Worm (Caenorhabditis elegans) whole organism, L1 larva: ENCODE results near the gene pid-5.

Source experiments
- blmp-1 ChIP-seq: fragments of 150-350 bp; optimal IDR thresholded peaks from 2 replicates; lab custom pipeline; 2014; ENCODE audit warnings: missing biosample characterization, missing genetic modification characterization
- ceh-8 ChIP-seq: fragments of 200-800 bp; sonication (Bioruptor generic); optimal IDR thresholded peaks from 2 replicates; lab custom pipeline; 2018; ENCODE audit warnings: mild to moderate bottlenecking, missing genetic modification characterization, moderate library complexity, missing compliant biosample characterization
- elt-3 ChIP-seq, 6 experiments: fragments of 150-350 bp in 1 of 6; sonication (generic microtip); optimal IDR thresholded peaks; 2 replicates each; lab custom pipeline; 2017 to 2018; ENCODE audit warnings: missing biosample characterization in 6 of 6, missing genetic modification characterization in 6 of 6, inconsistent platforms in 1 of 6
- fkh-10 ChIP-seq: sonication (generic microtip); optimal IDR thresholded peaks from 2 replicates; lab custom pipeline; 2017; ENCODE audit warnings: missing biosample characterization, missing genetic modification reagents, missing genetic modification characterization
- fkh-8 ChIP-seq: sonication (generic microtip); optimal IDR thresholded peaks from 2 replicates; lab custom pipeline; 2016; ENCODE audit warnings: mild to moderate bottlenecking, missing genetic modification characterization, missing compliant biosample characterization
- lin-13 ChIP-seq: fragments of 150-350 bp; optimal IDR thresholded peaks from 2 replicates; lab custom pipeline; 2014; ENCODE audit warnings: missing biosample characterization, missing genetic modification reagents, missing genetic modification characterization
- lin-14 ChIP-seq: fragments of 200-800 bp; sonication (Bioruptor generic); optimal IDR thresholded peaks from 2 replicates; lab custom pipeline; 2018; ENCODE audit warnings: mild to moderate bottlenecking, missing genetic modification characterization, moderate library complexity, missing compliant biosample characterization
- lin-39 ChIP-seq: fragments of 150-350 bp; optimal IDR thresholded peaks from 2 replicates; lab custom pipeline; 2014; ENCODE audit warnings: missing biosample characterization, missing genetic modification reagents, missing genetic modification characterization
- nhr-12 ChIP-seq: sonication (generic microtip); optimal IDR thresholded peaks from 2 replicates; lab custom pipeline; 2017; ENCODE audit warnings: missing biosample characterization, missing genetic modification characterization
- nhr-237 ChIP-seq: fragments of 150-350 bp; optimal IDR thresholded peaks from 2 replicates; lab custom pipeline; 2014; ENCODE audit warnings: missing biosample characterization, missing genetic modification characterization
- nhr-28 ChIP-seq: fragments of 150-350 bp; optimal IDR thresholded peaks from 2 replicates; lab custom pipeline; 2014; ENCODE audit warnings: missing biosample characterization, missing genetic modification characterization
- snu-23 ChIP-seq: sonication (generic microtip); optimal IDR thresholded peaks from 2 replicates; lab custom pipeline; 2016; ENCODE audit warnings: missing genetic modification characterization, missing compliant biosample characterization
- tbx-2 ChIP-seq: sonication (generic microtip); optimal IDR thresholded peaks from 2 replicates; lab custom pipeline; 2016; ENCODE audit warnings: missing genetic modification characterization, missing compliant biosample characterization
- ztf-4 ChIP-seq: fragments of 150-350 bp; optimal IDR thresholded peaks from 2 replicates; lab custom pipeline; 2014; ENCODE audit warnings: missing biosample characterization, missing genetic modification characterization

- TF ChIP-seq elt-3 (tag; optimal IDR thresholded peaks at IDR 0.05; lab: Kevin White, UChicago) (no peak), blmp-1 (tag; lab: Kevin White, UChicago) (no peak), fkh-8 (no peak), lin-13 (GFP tag; lab: Kevin White, UChicago) (no peak), nhr-12 (tag; lab: Kevin White, UChicago) (no peak), fkh-10 (GFP tag; lab: Kevin White, UChicago) (no peak), lin-39 (no peak), nhr-28 (tag; lab: Kevin White, UChicago) (no peak), snu-23 (GFP tag; lab: Kevin White, UChicago) (no peak), ztf-4 (no peak), nhr-237 (tag; lab: Kevin White, UChicago) (no peak), lin-14 (GFP tag; lab: Kevin White, UChicago) (no peak), tbx-2 (tag; lab: Kevin White, UChicago) (no peak), ceh-8 (GFP tag; lab: Kevin White, UChicago) (no peak)
Observed at ce11 chrV:4170138-4170537, 5.5 kb upstream of the pid-5 start, which contains the start of gene Y45G5AM.7.
